Worm (Caenorhabditis elegans): Measurements from ENCODE around the gene F36D3.5.
A peak's percentile ranks its signal among the peaks of the same experiment; 100 is the strongest.

DNA sequence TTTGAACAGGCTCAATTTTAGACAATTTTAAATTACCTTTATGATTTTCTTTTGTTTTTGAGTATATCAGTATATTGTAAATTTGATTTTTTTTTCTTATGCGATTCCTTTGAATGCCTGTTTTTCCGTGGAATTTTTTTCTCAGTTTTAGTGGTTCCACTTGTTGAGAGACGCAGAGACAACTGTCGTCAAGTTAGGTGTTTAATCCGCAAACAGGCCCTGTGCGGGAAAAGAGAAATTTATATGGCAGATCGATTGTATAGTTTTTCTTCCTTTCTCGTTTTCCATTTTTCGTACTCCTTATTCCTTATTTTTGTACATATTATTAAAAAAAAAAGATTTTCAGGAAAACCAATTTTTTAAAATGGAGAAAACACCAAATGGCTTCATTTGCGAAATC is 16.0 kb downstream of the F36D3.5 start, which contains the start of gene F36D3.1:
- peak; percentile 21 for TF ChIP-seq attf-5 (GFP tag; optimal IDR thresholded peaks at IDR 0.05)
- TF ChIP-seq lsy-27 (tag; optimal IDR thresholded peaks at IDR 0.05; ENCODE audit: borderline replicate concordance, insufficient read depth): no peak
- TF ChIP-seq ztf-22 (GFP tag; optimal IDR thresholded peaks at IDR 0.05): no peak

All from whole organism, young adult.